Worm (Caenorhabditis elegans) whole organism, L3 larva: Measurements from ENCODE around the gene tbx-38.

Experiments
- ZK546.5 ChIP-seq: sonication (generic microtip); optimal IDR thresholded peaks from 2 replicates; lab custom pipeline; 2017; ENCODE audit warnings: missing biosample characterization, missing genetic modification characterization
- aly-2 ChIP-seq: fragments of 150-350 bp; optimal IDR thresholded peaks from 2 replicates; lab custom pipeline; 2014; ENCODE audit warnings: missing biosample characterization, missing genetic modification characterization
- ama-1 ChIP-seq: fragments of 150-350 bp; optimal IDR thresholded peaks from 2 replicates; lab custom pipeline; 2018
- ceh-16 ChIP-seq: sonication (generic microtip); optimal IDR thresholded peaks from 2 replicates; lab custom pipeline; 2017; ENCODE audit warnings: missing biosample characterization, missing genetic modification characterization
- ceh-28 ChIP-seq: fragments of 150-350 bp; optimal IDR thresholded peaks from 2 replicates; lab custom pipeline; 2014; ENCODE audit warnings: missing biosample characterization, missing genetic modification reagents, missing genetic modification characterization
- ceh-9 ChIP-seq: sonication (generic microtip); optimal IDR thresholded peaks from 2 replicates; lab custom pipeline; 2018; ENCODE audit warnings: missing biosample characterization, missing genetic modification characterization
- daf-12 ChIP-seq: fragments of 150-350 bp; optimal IDR thresholded peaks from 2 replicates; lab custom pipeline; 2014; ENCODE audit warnings: missing biosample characterization, missing genetic modification reagents, missing genetic modification characterization
- egl-5 ChIP-seq: fragments of 150-350 bp; optimal IDR thresholded peaks from 2 replicates; lab custom pipeline; 2017; ENCODE audit warnings: missing biosample characterization, missing genetic modification reagents, missing genetic modification characterization, inconsistent platforms
- elt-2 ChIP-seq: sonication (generic microtip); optimal IDR thresholded peaks from 2 replicates; lab custom pipeline; 2016; ENCODE audit warnings: missing genetic modification reagents, mild to moderate bottlenecking, missing genetic modification characterization, missing compliant biosample characterization
- elt-3 ChIP-seq, 3 experiments: fragments of 150-350 bp in 1 of 3; sonication (generic microtip) in 2 of 3; optimal IDR thresholded peaks; 2 replicates in 2 of 3; 4 replicates in 1 of 3; lab custom pipeline; 2014 to 2017; ENCODE audit warnings: missing biosample characterization in 3 of 3, missing genetic modification characterization in 3 of 3
- eor-1 ChIP-seq, 2 experiments: fragments of 150-350 bp; optimal IDR thresholded peaks; 2 replicates each; lab custom pipeline; 2014 to 2018; ENCODE audit warnings: missing biosample characterization in 2 of 2, missing genetic modification characterization in 2 of 2
- fkh-10 ChIP-seq: sonication (generic microtip); optimal IDR thresholded peaks from 2 replicates; lab custom pipeline; 2017; ENCODE audit warnings: missing biosample characterization, missing genetic modification reagents, missing genetic modification characterization
- lin-15B ChIP-seq: fragments of 150-350 bp; optimal IDR thresholded peaks from 2 replicates; lab custom pipeline; 2014; ENCODE audit warnings: missing biosample characterization, missing genetic modification characterization
- lin-39 ChIP-seq: fragments of 150-350 bp; optimal IDR thresholded peaks from 2 replicates; lab custom pipeline; 2018; ENCODE audit warnings: missing biosample characterization, missing genetic modification reagents, missing genetic modification characterization
- lsy-12 ChIP-seq: sonication (generic microtip); optimal IDR thresholded peaks from 2 replicates; lab custom pipeline; 2016; ENCODE audit warnings: mild to moderate bottlenecking, missing genetic modification characterization, missing compliant biosample characterization
- mml-1 ChIP-seq: fragments of 150-350 bp; sonication (generic microtip); optimal IDR thresholded peaks from 3 replicates; lab custom pipeline; 2014; ENCODE audit warnings: missing biosample characterization, missing genetic modification characterization
- nfya-1 ChIP-seq: sonication (generic microtip); optimal IDR thresholded peaks from 2 replicates; lab custom pipeline; 2017; ENCODE audit warnings: missing genetic modification characterization, mild to moderate bottlenecking, missing compliant biosample characterization, antibody characterized with exemption, moderate library complexity; ENCODE audit not compliant: insufficient read depth
- nhr-11 ChIP-seq: fragments of 150-350 bp; optimal IDR thresholded peaks from 2 replicates; lab custom pipeline; 2014; ENCODE audit warnings: missing biosample characterization, missing genetic modification characterization
- nhr-12 ChIP-seq: fragments of 150-350 bp; optimal IDR thresholded peaks from 2 replicates; lab custom pipeline; 2014; ENCODE audit warnings: missing biosample characterization, missing genetic modification characterization
- nhr-23 ChIP-seq: fragments of 150-350 bp; optimal IDR thresholded peaks from 2 replicates; lab custom pipeline; 2014; ENCODE audit warnings: missing biosample characterization, missing genetic modification reagents, missing genetic modification characterization
- nhr-237 ChIP-seq: fragments of 150-350 bp; optimal IDR thresholded peaks from 2 replicates; lab custom pipeline; 2014; ENCODE audit warnings: missing biosample characterization, missing genetic modification characterization
- nhr-25 ChIP-seq: sonication (generic microtip); optimal IDR thresholded peaks from 2 replicates; lab custom pipeline; 2017; ENCODE audit warnings: missing biosample characterization, missing genetic modification characterization
- nhr-43 ChIP-seq: sonication (generic microtip); optimal IDR thresholded peaks from 2 replicates; lab custom pipeline; 2016; ENCODE audit warnings: mild to moderate bottlenecking, missing genetic modification characterization, missing compliant biosample characterization; ENCODE audit not compliant: poor library complexity, severe bottlenecking
- nhr-67 ChIP-seq: fragments of 150-350 bp; optimal IDR thresholded peaks from 2 replicates; lab custom pipeline; 2014; ENCODE audit warnings: missing biosample characterization, missing genetic modification characterization
- nhr-76 ChIP-seq: fragments of 150-350 bp; sonication (generic microtip); optimal IDR thresholded peaks from 5 replicates; lab custom pipeline; 2014; ENCODE audit warnings: missing biosample characterization, missing genetic modification characterization
- nhr-77 ChIP-seq: fragments of 150-350 bp; optimal IDR thresholded peaks from 2 replicates; lab custom pipeline; 2014; ENCODE audit warnings: missing biosample characterization, missing genetic modification characterization
- pha-4 ChIP-seq: fragments of 150-350 bp; optimal IDR thresholded peaks from 2 replicates; lab custom pipeline; 2014; ENCODE audit warnings: missing biosample characterization, missing genetic modification reagents, missing genetic modification characterization
- pqm-1 ChIP-seq: fragments of 150-350 bp; optimal IDR thresholded peaks from 2 replicates; lab custom pipeline; 2017; ENCODE audit warnings: missing biosample characterization, missing genetic modification characterization, inconsistent platforms
- tbx-2 ChIP-seq: sonication (generic microtip); optimal IDR thresholded peaks from 2 replicates; lab custom pipeline; 2016; ENCODE audit warnings: mild to moderate bottlenecking, missing genetic modification characterization, missing compliant biosample characterization
- unc-39 ChIP-seq: sonication (generic microtip); optimal IDR thresholded peaks from 4 replicates; lab custom pipeline; 2017; ENCODE audit warnings: missing biosample characterization, missing genetic modification characterization
- ztf-4 ChIP-seq: fragments of 150-350 bp; optimal IDR thresholded peaks from 2 replicates; lab custom pipeline; 2014; ENCODE audit warnings: missing biosample characterization, missing genetic modification characterization

tbx-38 gene

DNA sequence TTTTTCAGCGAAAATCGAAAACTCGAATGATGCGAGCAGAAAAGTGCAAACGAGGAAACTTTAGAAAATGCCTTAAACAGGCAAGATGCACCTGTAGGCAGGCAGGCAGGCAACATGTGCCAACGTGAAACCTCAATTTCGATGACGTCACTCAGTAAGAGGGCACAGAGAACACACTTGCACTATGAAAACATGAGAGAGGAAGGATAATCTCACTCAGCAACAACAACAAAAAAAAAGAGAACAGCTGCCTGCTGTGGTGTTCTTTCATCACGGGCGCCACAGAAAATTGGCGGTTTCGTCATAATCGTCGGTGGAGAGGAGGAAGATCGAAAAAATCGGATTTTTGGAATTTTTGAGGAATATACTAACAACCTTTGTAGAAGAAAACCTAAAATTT is 48.3 kb upstream of the tbx-38 start:
- TF ChIP-seq egl-5 = no peak
- peak; percentile 7 for TF ChIP-seq lin-39 (tag; lab: Kevin White, UChicago)
- TF ChIP-seq nfya-1 = peak; percentile 49

DNA sequence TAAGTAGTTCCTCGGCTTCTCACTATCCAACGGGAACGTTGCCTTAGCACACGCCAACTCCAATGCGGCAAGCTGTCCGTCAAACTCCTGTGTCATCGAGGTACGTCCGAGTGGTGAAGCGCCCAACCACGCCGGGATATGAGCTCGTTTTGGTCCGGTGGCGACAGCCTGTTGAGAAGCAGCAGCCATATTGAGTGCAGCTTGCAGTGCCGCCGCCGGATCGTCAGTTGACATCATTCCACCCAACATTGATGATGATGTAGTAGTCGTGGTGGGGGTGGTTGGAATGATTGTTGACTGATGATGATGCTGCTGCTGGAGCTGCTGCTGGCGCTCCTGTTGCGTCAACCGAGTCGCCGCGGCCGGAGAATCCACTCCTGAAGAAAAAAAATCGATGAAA is 47.6 kb upstream of the tbx-38 start:
- no peak for TF ChIP-seq unc-39
- no peak for TF ChIP-seq elt-3 (tag; optimal IDR thresholded peaks at IDR 0.05; lab: Kevin White, UChicago)
- TF ChIP-seq lin-39 (tag; lab: Kevin White, UChicago) = no peak
- TF ChIP-seq ceh-16 (tag; lab: Kevin White, UChicago) = no peak
- no peak for TF ChIP-seq ZK546.5 (tag; lab: Kevin White, UChicago)
- no peak for TF ChIP-seq pqm-1 (tag; lab: Kevin White, UChicago)

- TF ChIP-seq pha-4 (tag; lab: Kevin White, UChicago) = peak; percentile 22
- TF ChIP-seq elt-2 (tag; lab: Kevin White, UChicago) = peak; percentile 15
- no peak for TF ChIP-seq nhr-237 (tag; lab: Kevin White, UChicago)
- TF ChIP-seq nfya-1 = peak; percentile 28
- TF ChIP-seq lsy-12 (tag; lab: Kevin White, UChicago) = peak; percentile 26
- no peak for TF ChIP-seq fkh-10
- peak; percentile 31 for TF ChIP-seq ama-1 (lab: Kevin White, UChicago)
Observed at ce11 chrIII:11830522-11831489, 44.9 kb upstream of the tbx-38 start.

- TF ChIP-seq nfya-1 (peak; percentile 99), ztf-4 (no peak), aly-2 (tag; lab: Kevin White, UChicago) (no peak)
Observed at ce11 chrIII:11829585-11830195, 43.8 kb upstream of the tbx-38 start.

DNA sequence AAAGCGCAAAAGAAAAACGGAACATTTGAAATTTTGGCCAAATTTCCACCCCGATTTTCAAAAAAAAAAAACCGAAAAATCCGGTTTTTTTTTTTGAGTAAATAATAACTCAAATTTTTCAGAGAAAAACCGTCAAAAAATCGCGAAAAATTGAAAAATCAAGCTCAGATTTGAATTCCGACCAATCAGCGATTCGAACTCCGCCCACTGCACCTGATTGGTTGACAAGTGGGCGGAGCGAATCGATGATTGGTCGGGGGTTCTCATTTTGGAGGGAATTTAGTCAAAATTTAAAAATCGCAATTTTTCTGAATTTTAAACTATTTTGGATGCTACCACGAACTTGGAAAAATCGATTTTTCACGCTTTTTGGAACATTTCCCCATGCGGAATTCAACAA is 43.2 kb upstream of the tbx-38 start:
- TF ChIP-seq ceh-16 (tag; lab: Kevin White, UChicago) (no peak), lin-15B (tag; lab: Kevin White, UChicago) (peak; percentile 2), eor-1 (tag; optimal IDR thresholded peaks at IDR 0.05; lab: Kevin White, UChicago) (no peak), fkh-10 (no peak), nfya-1 (peak; percentile 98)

DNA sequence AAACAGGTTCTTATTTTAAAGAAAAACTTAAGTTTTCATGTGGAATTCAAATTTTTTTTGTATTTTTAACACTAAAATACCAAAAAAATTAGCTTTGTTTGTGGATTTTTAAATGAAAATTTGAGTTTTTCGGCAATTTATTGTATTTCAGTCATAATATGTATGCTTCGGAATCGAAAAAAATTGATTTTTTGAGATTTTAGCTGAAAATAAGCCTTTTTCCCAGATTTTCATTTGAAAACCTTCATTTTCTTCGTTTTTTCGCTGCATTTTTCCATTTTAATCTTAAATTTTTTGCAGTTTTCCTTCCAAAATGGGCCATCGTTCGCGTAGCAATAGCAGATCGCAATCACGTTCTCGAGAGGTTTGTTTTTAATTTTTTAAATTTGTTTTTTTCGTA is 40.3 kb upstream of the tbx-38 start, which contains the start of gene rsp-8:
rsp-8 (plus strand) TSS at position 301 of the 400 bp plus-strand sequence.
- TF ChIP-seq nhr-11 (tag; lab: Kevin White, UChicago) (no peak), nhr-76 (no peak), nhr-12 (no peak), nhr-43 (tag; lab: Kevin White, UChicago) (no peak), nhr-23 (tag; lab: Kevin White, UChicago) (no peak), ceh-9 (no peak), nhr-77 (no peak), ceh-28 (tag; lab: Kevin White, UChicago) (no peak), nhr-237 (tag; lab: Kevin White, UChicago) (no peak), mml-1 (tag; lab: Kevin White, UChicago) (no peak), aly-2 (tag; lab: Kevin White, UChicago) (no peak), nhr-67 (tag; lab: Kevin White, UChicago) (no peak), tbx-2 (tag; lab: Kevin White, UChicago) (no peak), egl-5 (no peak), nhr-25 (no peak), ZK546.5 (tag; lab: Kevin White, UChicago) (no peak), daf-12 (tag; lab: Kevin White, UChicago) (no peak), eor-1 (tag; optimal IDR thresholded peaks at IDR 0.05; lab: Kevin White, UChicago) (no peak)
